Worm (Caenorhabditis elegans) whole organism, late embryonic: Measurements from ENCODE around the gene cogc-8.

Experiments used
- C38D4.7 ChIP-seq: fragments of 200-800 bp; sonication (Bioruptor generic); optimal IDR thresholded peaks from 2 replicates; lab custom pipeline; 2018; ENCODE audit warnings: mild to moderate bottlenecking, missing genetic modification characterization, moderate library complexity, missing compliant biosample characterization
- F13H6.1 ChIP-seq: sonication (generic microtip); optimal IDR thresholded peaks from 2 replicates; lab custom pipeline; 2016; ENCODE audit warnings: missing genetic modification characterization, missing compliant biosample characterization
- Y22D7AL.16 ChIP-seq: sonication (generic microtip); optimal IDR thresholded peaks from 2 replicates; lab custom pipeline; 2016; ENCODE audit warnings: missing genetic modification characterization, missing compliant biosample characterization
- ama-1 ChIP-seq: fragments of 150-350 bp; optimal IDR thresholded peaks from 2 replicates; lab custom pipeline; 2014
- ceh-19 ChIP-seq: fragments of 200-800 bp; sonication (Bioruptor generic); optimal IDR thresholded peaks from 2 replicates; lab custom pipeline; 2018; ENCODE audit warnings: mild to moderate bottlenecking, missing genetic modification characterization, missing compliant biosample characterization
- ceh-22 ChIP-seq: sonication (generic microtip); optimal IDR thresholded peaks from 2 replicates; lab custom pipeline; 2017; ENCODE audit warnings: missing biosample characterization, missing genetic modification characterization
- ceh-31 ChIP-seq: sonication (generic microtip); optimal IDR thresholded peaks from 2 replicates; lab custom pipeline; 2016; ENCODE audit warnings: missing genetic modification characterization, missing compliant biosample characterization
- ceh-34 ChIP-seq: sonication (generic microtip); optimal IDR thresholded peaks from 2 replicates; lab custom pipeline; 2016; ENCODE audit warnings: mild to moderate bottlenecking, missing genetic modification characterization, missing compliant biosample characterization
- ceh-48 ChIP-seq: sonication (generic microtip); optimal IDR thresholded peaks from 2 replicates; lab custom pipeline; 2016; ENCODE audit warnings: missing genetic modification characterization, inconsistent platforms, missing compliant biosample characterization
- che-1 ChIP-seq: sonication (generic microtip); optimal IDR thresholded peaks from 2 replicates; lab custom pipeline; 2016; ENCODE audit warnings: mild to moderate bottlenecking, missing genetic modification characterization, missing compliant biosample characterization
- dve-1 ChIP-seq: sonication (generic microtip); optimal IDR thresholded peaks from 2 replicates; lab custom pipeline; 2017; ENCODE audit warnings: antibody characterized with exemption, mild to moderate bottlenecking, missing genetic modification characterization, missing compliant biosample characterization
- elt-2 ChIP-seq: sonication (generic microtip); optimal IDR thresholded peaks from 2 replicates; lab custom pipeline; 2016; ENCODE audit warnings: missing genetic modification reagents, missing genetic modification characterization, missing compliant biosample characterization
- ets-4 ChIP-seq: sonication (generic microtip); optimal IDR thresholded peaks from 2 replicates; lab custom pipeline; 2016; ENCODE audit warnings: missing genetic modification characterization, missing compliant biosample characterization
- eyg-1 ChIP-seq: sonication (generic microtip); optimal IDR thresholded peaks from 2 replicates; lab custom pipeline; 2016; ENCODE audit warnings: missing genotype, missing genetic modification characterization, missing compliant biosample characterization
- hlh-13 ChIP-seq: fragments of 200-800 bp; sonication (Bioruptor generic); optimal IDR thresholded peaks from 2 replicates; lab custom pipeline; 2018; ENCODE audit warnings: mild to moderate bottlenecking, missing genetic modification characterization, missing compliant biosample characterization
- hlh-15 ChIP-seq: sonication (generic microtip); optimal IDR thresholded peaks from 2 replicates; lab custom pipeline; 2016; ENCODE audit warnings: missing genetic modification characterization, missing compliant biosample characterization
- hlh-30 ChIP-seq: sonication (generic microtip); optimal IDR thresholded peaks from 2 replicates; lab custom pipeline; 2017; ENCODE audit warnings: antibody characterized with exemption, missing genetic modification characterization, missing compliant biosample characterization; ENCODE audit not compliant: insufficient read depth
- hlh-8 ChIP-seq: sonication (generic microtip); optimal IDR thresholded peaks from 2 replicates; lab custom pipeline; 2016; ENCODE audit warnings: missing genotype, missing genetic modification characterization, missing compliant biosample characterization
- lim-6 ChIP-seq: sonication (generic microtip); optimal IDR thresholded peaks from 2 replicates; lab custom pipeline; 2016; ENCODE audit warnings: missing genetic modification characterization, missing compliant biosample characterization
- lin-11 ChIP-seq: fragments of 200-800 bp; sonication (Bioruptor generic); optimal IDR thresholded peaks from 2 replicates; lab custom pipeline; 2018; ENCODE audit warnings: mild to moderate bottlenecking, missing genetic modification characterization, missing compliant biosample characterization
- nfya-1 ChIP-seq: sonication (generic microtip); optimal IDR thresholded peaks from 2 replicates; lab custom pipeline; 2017; ENCODE audit warnings: missing genetic modification characterization, mild to moderate bottlenecking, missing compliant biosample characterization, antibody characterized with exemption, moderate library complexity
- nhr-232 ChIP-seq: sonication (generic microtip); optimal IDR thresholded peaks from 2 replicates; lab custom pipeline; 2016; ENCODE audit warnings: missing genetic modification characterization, missing compliant biosample characterization
- pag-3 ChIP-seq: sonication (generic microtip); optimal IDR thresholded peaks from 2 replicates; lab custom pipeline; 2016; ENCODE audit warnings: missing compliant biosample characterization, missing genetic modification characterization, borderline replicate concordance
- pat-9 ChIP-seq: fragments of 200-800 bp; sonication (Bioruptor generic); optimal IDR thresholded peaks from 2 replicates; lab custom pipeline; 2018; ENCODE audit warnings: mild to moderate bottlenecking, missing genetic modification characterization, moderate library complexity, missing compliant biosample characterization
- pha-2 ChIP-seq: sonication (generic microtip); optimal IDR thresholded peaks from 2 replicates; lab custom pipeline; 2017; ENCODE audit warnings: mild to moderate bottlenecking, missing genetic modification characterization, missing compliant biosample characterization
- pqm-1 ChIP-seq: sonication (generic microtip); optimal IDR thresholded peaks from 2 replicates; lab custom pipeline; 2016; ENCODE audit warnings: missing genetic modification characterization, missing compliant biosample characterization
- ref-2 ChIP-seq: sonication (generic microtip); optimal IDR thresholded peaks from 2 replicates; lab custom pipeline; 2016; ENCODE audit warnings: missing genetic modification characterization, missing compliant biosample characterization
- rnt-1 ChIP-seq: sonication (generic microtip); optimal IDR thresholded peaks from 2 replicates; lab custom pipeline; 2016; ENCODE audit warnings: missing genetic modification characterization, missing compliant biosample characterization
- sdc-2 ChIP-seq: sonication (generic microtip); optimal IDR thresholded peaks from 2 replicates; lab custom pipeline; 2016; ENCODE audit warnings: missing genotype, missing genetic modification characterization, missing compliant biosample characterization
- sox-2 ChIP-seq: fragments of 200-800 bp; sonication (Bioruptor generic); IDR thresholded peaks from 2 replicates; pipeline ENCODE4 v1.3.6; 2022; ENCODE audit warnings: missing genetic modification reagents, missing genetic modification characterization, missing compliant biosample characterization
- sox-4 ChIP-seq: sonication (generic microtip); optimal IDR thresholded peaks from 2 replicates; lab custom pipeline; 2017; ENCODE audit warnings: mild to moderate bottlenecking, missing genetic modification characterization, inconsistent platforms, missing compliant biosample characterization
- syd-9 ChIP-seq: sonication (generic microtip); optimal IDR thresholded peaks from 2 replicates; lab custom pipeline; 2016; ENCODE audit warnings: mild to moderate bottlenecking, missing genetic modification characterization, moderate library complexity, missing compliant biosample characterization
- unc-3 ChIP-seq, 2 experiments: fragments of 200-800 bp in 1 of 2; sonication (Bioruptor generic) in 1 of 2; sonication (generic microtip) in 1 of 2; conservative IDR thresholded peaks in 1 of 2; optimal IDR thresholded peaks in 1 of 2; 2 replicates each; pipeline versions ENCODE4 v1.3.6 to Lab custom; 2016 to 2022; ENCODE audit warnings: missing compliant biosample characterization in 2 of 2, missing genetic modification characterization in 2 of 2, missing genetic modification reagents in 1 of 2
- unc-55 ChIP-seq: sonication (generic microtip); optimal IDR thresholded peaks from 2 replicates; lab custom pipeline; 2017; ENCODE audit warnings: missing biosample characterization, missing genetic modification reagents, missing genetic modification characterization
- ztf-16 ChIP-seq: sonication (generic microtip); optimal IDR thresholded peaks from 2 replicates; lab custom pipeline; 2017; ENCODE audit warnings: missing genetic modification characterization, missing compliant biosample characterization

The cogc-8 gene

ce11 chrIV:269107-269506 is 28.9 kb downstream of the cogc-8 start, which contains the start of gene T21D12.11:
Gene T21D12.11 (plus strand): TSS chrIV:269407.
- TF ChIP-seq pha-2 (tag; lab: Kevin White, UChicago), result no peak
- no peak for TF ChIP-seq ztf-16 (tag; lab: Kevin White, UChicago)
- TF ChIP-seq lim-6 (tag; lab: Kevin White, UChicago), result no peak
- no peak for TF ChIP-seq eyg-1 (tag; lab: Kevin White, UChicago)
- no peak for TF ChIP-seq sox-2 (GFP tag; lab: Robert Waterston, UW)
- TF ChIP-seq elt-2 (tag; lab: Kevin White, UChicago), result no peak
- no peak for TF ChIP-seq nfya-1 (tag; lab: Kevin White, UChicago)
- no peak for TF ChIP-seq unc-55 (GFP tag; lab: Kevin White, UChicago)
- TF ChIP-seq ref-2 (tag; lab: Kevin White, UChicago), result no peak
- no peak for TF ChIP-seq sox-4
- TF ChIP-seq ets-4, result no peak
- TF ChIP-seq ceh-34 (tag; lab: Kevin White, UChicago), result no peak
- TF ChIP-seq hlh-8 (tag; lab: Kevin White, UChicago), result no peak
- TF ChIP-seq ceh-48 (tag; lab: Kevin White, UChicago), result no peak
- TF ChIP-seq ama-1, result no peak
- no peak for TF ChIP-seq pag-3 (tag; lab: Kevin White, UChicago)
- TF ChIP-seq rnt-1 (tag; lab: Kevin White, UChicago), result no peak
- TF ChIP-seq pqm-1 (tag; lab: Kevin White, UChicago), result no peak

- no peak for TF ChIP-seq unc-3 (GFP tag; conservative IDR thresholded peaks at IDR 0.05; lab: Robert Waterston, UW)
- TF ChIP-seq unc-3 (tag; optimal IDR thresholded peaks at IDR 0.05; lab: Kevin White, UChicago), result no peak
- no peak for TF ChIP-seq Y22D7AL.16 (tag; lab: Kevin White, UChicago)
- TF ChIP-seq che-1 (tag; lab: Kevin White, UChicago), result no peak
These were observed 33.0 kb downstream of the cogc-8 start, which contains the start of gene srh-282 for ce11 chrIV:273299-273698. Gene srh-282 (minus strand): TSS chrIV:273399.

DNA sequence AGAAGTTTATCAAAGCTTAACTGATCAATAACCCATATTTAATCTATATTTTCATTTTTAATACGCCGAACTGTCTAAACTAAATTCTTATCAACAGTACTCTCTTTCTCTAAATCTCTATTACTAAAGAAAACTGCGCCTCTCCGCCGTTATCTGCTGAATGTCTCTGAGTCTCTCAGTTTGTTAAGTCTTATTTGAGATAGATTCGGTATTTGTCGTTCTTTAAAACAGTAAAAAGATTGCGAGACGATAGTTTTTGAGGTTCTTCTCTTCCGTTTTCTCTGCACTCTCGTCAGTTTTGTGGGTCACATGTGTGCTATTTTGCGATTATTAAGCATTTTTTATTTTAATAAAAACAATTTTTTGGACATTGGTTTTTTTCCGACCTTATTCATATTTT is 33.9 kb downstream of the cogc-8 start, which contains the start of gene sma-10:
sma-10 (plus strand) TSS at position 236 of the 400 bp plus-strand sequence.
- TF ChIP-seq dve-1 (tag; lab: Kevin White, UChicago) (peak; percentile 13), sdc-2 (no peak), elt-2 (tag; lab: Kevin White, UChicago) (peak; percentile 63), pat-9 (tag; lab: Kevin White, UChicago) (no peak)

ce11 chrIV:275146-275545 is 34.9 kb downstream of the cogc-8 start:
- TF ChIP-seq hlh-15 (tag; lab: Kevin White, UChicago), result no peak
- TF ChIP-seq nhr-232 (tag; lab: Kevin White, UChicago), result no peak
- TF ChIP-seq C38D4.7, result no peak
- TF ChIP-seq sox-2 (GFP tag; lab: Robert Waterston, UW), result no peak
- no peak for TF ChIP-seq ref-2 (tag; lab: Kevin White, UChicago)
- no peak for TF ChIP-seq sdc-2
- TF ChIP-seq sox-4, result no peak

- no peak for TF ChIP-seq hlh-13 (GFP tag; lab: Kevin White, UChicago)
- TF ChIP-seq ets-4, result no peak
- TF ChIP-seq syd-9 (tag; lab: Kevin White, UChicago), result no peak
- TF ChIP-seq sox-2 (GFP tag; lab: Robert Waterston, UW), result no peak
- TF ChIP-seq ceh-31 (tag; lab: Kevin White, UChicago), result no peak
- TF ChIP-seq nhr-232 (tag; lab: Kevin White, UChicago), result no peak
- no peak for TF ChIP-seq ceh-19 (GFP tag; lab: Kevin White, UChicago)
- no peak for TF ChIP-seq ref-2 (tag; lab: Kevin White, UChicago)
- no peak for TF ChIP-seq ceh-34 (tag; lab: Kevin White, UChicago)
- TF ChIP-seq ztf-16 (tag; lab: Kevin White, UChicago), result no peak
- TF ChIP-seq sox-4, result no peak
- no peak for TF ChIP-seq ceh-22 (tag; lab: Kevin White, UChicago)
- no peak for TF ChIP-seq dve-1 (tag; lab: Kevin White, UChicago)
- TF ChIP-seq F13H6.1, result no peak
- TF ChIP-seq hlh-30 (tag; lab: Kevin White, UChicago), result no peak
- no peak for TF ChIP-seq lin-11 (tag; lab: Kevin White, UChicago)
- no peak for TF ChIP-seq che-1 (tag; lab: Kevin White, UChicago)
- TF ChIP-seq hlh-15 (tag; lab: Kevin White, UChicago), result no peak
These were observed 38.0 kb downstream of the cogc-8 start for ce11 chrIV:278284-278683.
